Fruit fly (Drosophila melanogaster) whole organism, pupa: ENCODE data around the gene HisCl1.

Source experiments
- CG10348 ChIP-seq: fragments of 200-800 bp; sonication (Bioruptor generic); IDR thresholded peaks from 2 replicates; pipeline ENCODE4 v1.3.6; 2022; ENCODE audit warnings: missing biosample characterization, missing genetic modification characterization
- CG12605 ChIP-seq: fragments of 200-800 bp; sonication (Bioruptor generic); IDR thresholded peaks from 2 replicates; pipeline ENCODE4 v1.3.6; 2022; ENCODE audit warnings: missing biosample characterization, missing genetic modification characterization
- CG13204 ChIP-seq: fragments of 200-800 bp; sonication (Bioruptor generic); optimal IDR thresholded peaks from 2 replicates; lab custom pipeline; 2018; ENCODE audit warnings: missing biosample characterization, mild to moderate bottlenecking, missing genetic modification characterization, moderate library complexity
- CG14655 ChIP-seq: fragments of 200-800 bp; sonication (Bioruptor generic); optimal IDR thresholded peaks from 3 replicates; lab custom pipeline; 2017; ENCODE audit warnings: mild to moderate bottlenecking, missing biosample characterization, missing genetic modification reagents, missing genetic modification characterization
- CG15710 ChIP-seq: fragments of 200-800 bp; sonication (Bioruptor generic); optimal IDR thresholded peaks from 2 replicates; lab custom pipeline; 2018; ENCODE audit warnings: missing biosample characterization, mild to moderate bottlenecking, missing genetic modification characterization, moderate library complexity
- CG17806 ChIP-seq: fragments of 200-800 bp; sonication (Bioruptor generic); optimal IDR thresholded peaks from 2 replicates; lab custom pipeline; 2018; ENCODE audit warnings: missing biosample characterization, mild to moderate bottlenecking, missing genetic modification characterization, moderate library complexity
- CG32121 ChIP-seq: fragments of 200-800 bp; sonication (Bioruptor generic); IDR thresholded peaks from 2 replicates; pipeline ENCODE4 v1.3.6; 2022; ENCODE audit warnings: missing biosample characterization, missing genetic modification characterization
- CG34367 ChIP-seq: fragments of 200-800 bp; sonication (Bioruptor generic); optimal IDR thresholded peaks from 2 replicates; lab custom pipeline; 2018; ENCODE audit warnings: missing biosample characterization, mild to moderate bottlenecking, missing genetic modification characterization
- CG4496 ChIP-seq: fragments of 200-800 bp; sonication (Bioruptor generic); IDR thresholded peaks from 3 replicates; pipeline ENCODE4 v1.3.6; 2022; ENCODE audit warnings: missing biosample characterization, missing genetic modification characterization
- CG8159 ChIP-seq: fragments of 200-800 bp; sonication (Bioruptor generic); optimal IDR thresholded peaks from 3 replicates; lab custom pipeline; 2018; ENCODE audit warnings: missing biosample characterization, mild to moderate bottlenecking, missing genetic modification characterization, moderate library complexity
- CG8301 ChIP-seq: fragments of 200-800 bp; sonication (Bioruptor generic); optimal IDR thresholded peaks from 2 replicates; lab custom pipeline; 2018; ENCODE audit warnings: missing biosample characterization, mild to moderate bottlenecking, missing genetic modification characterization
- CG9948 ChIP-seq: fragments of 200-800 bp; sonication (Bioruptor generic); optimal IDR thresholded peaks from 2 replicates; lab custom pipeline; 2018; ENCODE audit warnings: missing biosample characterization, mild to moderate bottlenecking, missing genetic modification characterization, moderate library complexity
- D1 ChIP-seq: fragments of 200-800 bp; sonication (Bioruptor generic); optimal IDR thresholded peaks from 2 replicates; lab custom pipeline; 2018; ENCODE audit warnings: missing biosample characterization, mild to moderate bottlenecking, missing genetic modification characterization, moderate library complexity
- EcR ChIP-seq: fragments of 200-800 bp; sonication (Bioruptor generic); optimal IDR thresholded peaks from 3 replicates; lab custom pipeline; 2019; ENCODE audit warnings: missing biosample characterization, missing genetic modification characterization, mild to moderate bottlenecking, moderate library complexity, missing genetic modification reagents
- Ets98B ChIP-seq: fragments of 200-800 bp; sonication (Bioruptor generic); IDR thresholded peaks from 2 replicates; pipeline ENCODE4 v1.3.6; 2022; ENCODE audit warnings: missing biosample characterization, missing genetic modification characterization
- Pif1A ChIP-seq: fragments of 200-800 bp; sonication (Bioruptor generic); optimal IDR thresholded peaks from 3 replicates; lab custom pipeline; 2016; ENCODE audit warnings: missing biosample characterization, missing genetic modification characterization
- Pif1B ChIP-seq: fragments of 200-800 bp; sonication (Bioruptor generic); optimal IDR thresholded peaks from 3 replicates; lab custom pipeline; 2016; ENCODE audit warnings: missing biosample characterization, missing genetic modification characterization
- Snoo ChIP-seq: fragments of 200-800 bp; sonication (Bioruptor generic); optimal IDR thresholded peaks from 3 replicates; lab custom pipeline; 2017; ENCODE audit warnings: missing biosample characterization, mild to moderate bottlenecking, missing genetic modification characterization, inconsistent platforms
- fd96Ca ChIP-seq: fragments of 200-800 bp; sonication (Bioruptor generic); IDR thresholded peaks from 3 replicates; pipeline ENCODE4 v1.3.6; 2022; ENCODE audit warnings: missing biosample characterization, missing genetic modification characterization
- gl ChIP-seq: fragments of 200-800 bp; sonication (Bioruptor generic); optimal IDR thresholded peaks from 2 replicates; lab custom pipeline; 2018; ENCODE audit warnings: missing biosample characterization, mild to moderate bottlenecking, missing genetic modification characterization
- rn ChIP-seq: fragments of 200-800 bp; sonication (Bioruptor generic); IDR thresholded peaks from 2 replicates; pipeline ENCODE4 v1.3.6; 2022; ENCODE audit warnings: missing biosample characterization, missing genetic modification characterization

The HisCl1 gene

DNA sequence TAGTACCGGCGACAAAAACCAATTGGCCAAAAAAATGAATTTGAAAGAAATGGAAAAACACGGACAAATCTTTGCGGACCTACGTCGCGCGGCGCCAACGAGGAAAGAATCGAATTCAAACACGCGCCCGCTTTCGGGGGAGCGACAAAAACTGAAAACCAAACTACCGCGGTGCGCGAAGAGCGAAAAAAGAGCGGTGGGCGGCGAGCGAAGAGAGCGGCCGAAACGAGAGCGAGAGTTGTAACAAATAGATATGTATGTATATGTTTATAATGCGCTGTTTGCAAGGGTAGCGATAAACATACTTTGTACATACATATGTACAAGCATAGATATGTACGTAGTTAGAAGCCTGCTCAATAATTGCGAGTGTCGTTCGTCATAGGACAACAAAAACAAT, 27.0 kb upstream of the HisCl1 start:
- TF ChIP-seq CG34367: no peak

DNA sequence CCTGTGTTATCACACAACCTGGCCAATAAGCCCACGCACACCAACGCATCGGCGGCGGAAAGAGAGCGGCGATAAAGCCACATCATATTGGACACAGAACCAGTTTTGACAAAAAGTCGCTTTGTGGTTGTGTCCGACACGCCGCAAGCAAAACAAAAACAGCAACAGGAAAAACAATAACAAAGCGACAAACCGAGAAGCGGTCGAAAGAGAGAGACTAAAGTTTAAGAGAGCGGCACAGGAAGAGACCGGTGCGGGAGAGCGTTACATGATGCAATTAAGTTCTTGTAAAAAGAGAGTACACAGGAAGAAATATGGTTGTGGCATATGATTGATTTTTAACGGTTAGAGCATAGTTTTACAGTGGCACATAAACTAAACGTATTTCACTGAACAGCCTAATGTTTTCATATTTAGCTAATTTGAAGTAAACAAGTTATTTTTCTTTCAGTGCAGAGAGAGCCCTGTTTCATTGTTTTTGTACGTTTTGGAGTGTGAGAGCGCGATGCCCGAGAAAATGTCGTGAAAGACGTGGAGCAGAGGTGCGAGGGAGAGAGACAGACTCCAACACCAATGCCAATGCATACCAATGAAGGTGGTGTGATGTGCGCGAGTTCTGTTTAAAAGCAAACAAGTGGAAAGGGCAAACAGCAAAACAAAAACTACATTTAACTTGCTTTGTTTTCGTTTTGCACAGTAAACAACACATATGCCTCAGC, 26.1 kb upstream of the HisCl1 start:
- TF ChIP-seq rn (GFP tag; lab: Robert Waterston, UW) (no peak), CG15710 (tag; lab: Kevin White, UChicago) (peak; percentile 100), CG12605 (no peak), D1 (tag; lab: Kevin White, UChicago) (peak; percentile 99), Ets98B (no peak), CG13204 (GFP tag; lab: Kevin White, UChicago) (peak; percentile 99), CG8159 (tag; lab: Kevin White, UChicago) (peak; percentile 100), CG10348 (GFP tag; lab: Robert Waterston, UW) (no peak), CG4496 (GFP tag; lab: Robert Waterston, UW) (no peak), Pif1A (peak; percentile 100), Snoo (tag; lab: Kevin White, UChicago) (peak; percentile 100), CG9948 (tag; lab: Kevin White, UChicago) (peak; percentile 100), fd96Ca (no peak), CG14655 (GFP tag; lab: Kevin White, UChicago) (peak; percentile 100), CG32121 (GFP tag; lab: Robert Waterston, UW) (no peak), CG34367 (peak; percentile 100), CG17806 (tag; lab: Kevin White, UChicago) (peak; percentile 100), gl (peak; percentile 100), EcR (GFP tag; lab: Kevin White, UChicago) (peak; percentile 79), CG8301 (tag; lab: Kevin White, UChicago) (peak; percentile 100), Pif1B (GFP tag; lab: Kevin White, UChicago) (peak; percentile 100)

DNA sequence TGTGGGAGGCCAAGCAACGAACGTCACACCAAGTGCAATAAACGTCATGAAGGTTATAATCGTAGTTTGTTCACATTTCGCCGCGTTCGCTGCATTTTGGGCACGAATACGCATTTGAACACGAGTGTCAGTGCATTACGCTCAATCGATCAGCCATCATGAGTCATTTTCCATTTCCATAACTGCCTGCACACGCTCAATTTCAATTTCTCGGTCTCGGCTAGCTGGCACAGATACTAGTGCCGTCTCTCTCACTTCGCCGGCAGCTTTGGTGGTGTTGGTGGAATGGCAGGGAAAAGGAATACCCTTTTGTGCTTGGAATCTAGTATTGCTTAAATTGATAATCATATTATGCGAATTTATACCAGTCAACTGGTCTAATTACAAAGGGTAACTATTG, 25.3 kb upstream of the HisCl1 start:
- TF ChIP-seq CG8301 (tag; lab: Kevin White, UChicago) (no peak), CG8159 (tag; lab: Kevin White, UChicago) (no peak), EcR (GFP tag; lab: Kevin White, UChicago) (no peak), Pif1B (GFP tag; lab: Kevin White, UChicago) (no peak), fd96Ca (no peak), Pif1A (no peak), CG12605 (no peak), CG4496 (GFP tag; lab: Robert Waterston, UW) (no peak), CG15710 (tag; lab: Kevin White, UChicago) (no peak), Ets98B (no peak), D1 (tag; lab: Kevin White, UChicago) (no peak), Snoo (tag; lab: Kevin White, UChicago) (no peak), CG9948 (tag; lab: Kevin White, UChicago) (no peak), CG14655 (GFP tag; lab: Kevin White, UChicago) (no peak), rn (GFP tag; lab: Robert Waterston, UW) (no peak), CG17806 (tag; lab: Kevin White, UChicago) (no peak), CG13204 (GFP tag; lab: Kevin White, UChicago) (no peak), CG32121 (GFP tag; lab: Robert Waterston, UW) (no peak), CG10348 (GFP tag; lab: Robert Waterston, UW) (no peak), CG34367 (no peak)

DNA sequence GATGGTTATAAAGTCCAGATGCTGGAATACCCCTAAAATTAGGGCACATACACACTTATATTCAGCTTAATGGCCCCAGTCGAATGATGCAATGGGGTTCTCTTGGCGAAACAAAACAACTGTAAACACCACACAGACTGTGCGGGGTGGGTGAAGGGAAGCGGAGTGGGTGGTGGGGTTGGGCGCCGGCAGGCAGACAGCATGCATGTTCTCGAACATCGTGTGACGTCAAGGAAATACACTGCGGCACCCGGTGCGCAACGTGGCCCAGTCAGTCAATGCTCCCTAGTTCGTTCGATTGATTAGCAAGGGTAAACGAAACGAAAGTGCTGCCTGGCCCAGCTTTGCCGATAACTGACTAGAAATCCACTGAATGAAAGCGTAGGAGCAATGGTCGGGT, 24.5 kb upstream of the HisCl1 start:
- TF ChIP-seq gl (peak; percentile 19), rn (GFP tag; lab: Robert Waterston, UW) (no peak), EcR (GFP tag; lab: Kevin White, UChicago) (peak; percentile 77), Snoo (tag; lab: Kevin White, UChicago) (no peak), CG4496 (GFP tag; lab: Robert Waterston, UW) (no peak), CG12605 (no peak)
- TF ChIP-seq, all 21 proteins: peak for 2

DNA sequence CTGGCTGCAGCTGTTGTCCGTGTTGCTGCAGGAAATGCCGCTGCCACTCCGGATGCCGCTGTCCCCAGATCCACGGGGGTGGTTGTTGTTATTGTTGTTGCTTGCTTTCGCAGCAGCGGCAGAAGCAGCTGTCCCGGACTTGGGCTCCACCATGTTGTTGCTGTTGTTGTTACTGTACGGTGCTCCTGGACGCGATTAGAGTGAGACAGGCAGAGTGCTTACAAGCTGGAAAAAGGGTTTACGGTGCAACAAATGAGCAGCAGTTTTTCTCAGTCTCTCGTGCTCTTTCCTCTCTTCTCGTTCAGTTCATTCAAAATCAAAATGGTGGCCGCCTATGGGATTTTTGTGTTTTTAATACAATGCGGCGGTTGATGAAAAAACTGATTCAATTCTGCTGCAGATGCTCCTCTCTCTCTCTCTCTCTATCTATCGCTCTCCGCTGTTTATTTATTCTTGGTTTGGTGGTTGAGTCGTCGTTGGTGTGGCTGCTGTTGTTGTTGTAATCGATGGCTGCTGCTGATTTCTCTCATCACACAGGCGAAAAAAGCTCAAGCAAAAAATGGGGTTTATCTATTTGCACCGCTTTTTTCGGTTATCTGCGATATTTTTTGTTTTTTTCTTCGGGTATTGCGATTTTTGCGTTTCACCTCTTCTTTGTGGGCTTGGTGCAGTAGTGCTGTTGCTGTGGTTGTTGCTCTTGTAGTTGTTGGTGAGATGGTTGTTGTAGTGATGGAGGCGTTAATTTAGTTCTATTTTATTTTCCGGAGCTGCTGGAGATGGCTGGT, 23.3 kb upstream of the HisCl1 start:
- TF ChIP-seq rn (GFP tag; lab: Robert Waterston, UW): no peak
- no peak for TF ChIP-seq CG10348 (GFP tag; lab: Robert Waterston, UW)
- TF ChIP-seq Pif1B (GFP tag; lab: Kevin White, UChicago): no peak
- TF ChIP-seq CG13204 (GFP tag; lab: Kevin White, UChicago): peak; percentile 75
- no peak for TF ChIP-seq fd96Ca
- peak; percentile 38 for TF ChIP-seq EcR (GFP tag; lab: Kevin White, UChicago)
- peak; percentile 17 for TF ChIP-seq CG14655 (GFP tag; lab: Kevin White, UChicago)

DNA sequence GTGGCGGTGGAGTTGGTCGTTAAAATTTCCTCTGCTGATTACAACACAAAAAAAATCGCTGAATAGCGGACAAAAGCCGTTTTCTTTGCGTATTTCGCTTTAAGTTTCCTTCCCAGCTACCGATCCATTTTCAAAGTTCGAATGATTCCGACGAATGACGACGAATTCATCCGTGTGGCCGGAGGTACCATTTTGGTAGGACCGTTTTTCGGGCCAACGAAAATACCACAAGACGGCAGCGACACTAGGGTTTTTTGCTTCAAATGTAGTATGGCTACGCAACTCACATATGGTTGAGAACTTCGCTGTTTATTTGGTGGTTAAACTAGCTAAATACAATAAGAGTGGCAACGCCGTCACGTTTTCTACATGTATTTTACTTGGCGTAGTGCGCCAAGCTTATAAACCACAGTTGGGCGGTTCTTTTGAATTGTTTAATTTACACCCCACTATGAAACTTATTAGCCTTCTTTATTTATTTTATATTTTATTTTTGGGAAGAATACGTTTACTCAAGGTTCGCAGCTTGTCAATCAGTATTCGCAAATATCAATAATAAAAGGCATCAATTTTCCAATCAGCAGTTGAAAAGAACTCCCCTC, 22.6 kb upstream of the HisCl1 start, which contains the start of gene Lk6:
Gene Lk6, minus strand, starts transcription at position 179 of the 602 bp plus-strand sequence.
- no peak for TF ChIP-seq CG4496 (GFP tag; lab: Robert Waterston, UW)
- no peak for TF ChIP-seq EcR (GFP tag; lab: Kevin White, UChicago)
- TF ChIP-seq Pif1B (GFP tag; lab: Kevin White, UChicago): peak; percentile 18
- TF ChIP-seq CG13204 (GFP tag; lab: Kevin White, UChicago): peak; percentile 62
- no peak for TF ChIP-seq CG12605
- TF ChIP-seq gl: peak; percentile 31
- TF ChIP-seq CG15710 (tag; lab: Kevin White, UChicago): peak; percentile 6
- TF ChIP-seq CG32121 (GFP tag; lab: Robert Waterston, UW): no peak
- no peak for TF ChIP-seq CG17806 (tag; lab: Kevin White, UChicago)
- TF ChIP-seq CG34367: peak; percentile 6
- TF ChIP-seq CG10348 (GFP tag; lab: Robert Waterston, UW): no peak
- peak; percentile 24 for TF ChIP-seq CG8301 (tag; lab: Kevin White, UChicago)
- TF ChIP-seq Snoo (tag; lab: Kevin White, UChicago): peak; percentile 57
- TF ChIP-seq CG9948 (tag; lab: Kevin White, UChicago): peak; percentile 6
- TF ChIP-seq Pif1A: no peak
- TF ChIP-seq CG14655 (GFP tag; lab: Kevin White, UChicago): no peak
- TF ChIP-seq Ets98B: no peak
- TF ChIP-seq rn (GFP tag; lab: Robert Waterston, UW): no peak
- no peak for TF ChIP-seq fd96Ca
- TF ChIP-seq CG8159 (tag; lab: Kevin White, UChicago): peak; percentile 17
- no peak for TF ChIP-seq D1 (tag; lab: Kevin White, UChicago)
